Worm (Caenorhabditis elegans) whole organism, L4 larva: Measurements from ENCODE around the gene srh-74.
A peak's percentile ranks its signal among the peaks of the same experiment; 100 is the strongest.

ENCODE experiments used
- F10B5.3 ChIP-seq: sonication (generic microtip); optimal IDR thresholded peaks from 2 replicates; lab custom pipeline; 2016; ENCODE audit warnings: mild to moderate bottlenecking, missing genetic modification characterization, missing compliant biosample characterization
- F37D6.2 ChIP-seq: sonication (generic microtip); optimal IDR thresholded peaks from 2 replicates; lab custom pipeline; 2016; ENCODE audit warnings: mild to moderate bottlenecking, missing genetic modification characterization, missing compliant biosample characterization
- T26A8.4 ChIP-seq: fragments of 200-800 bp; sonication (Bioruptor generic); IDR thresholded peaks from 2 replicates; pipeline ENCODE4 v1.3.6; 2022; ENCODE audit warnings: missing genetic modification characterization, missing compliant biosample characterization
- Y48G9A.11 ChIP-seq: fragments of 200-800 bp; sonication (Bioruptor generic); IDR thresholded peaks from 2 replicates; pipeline ENCODE4 v1.3.6; 2022; ENCODE audit warnings: missing genetic modification reagents, missing genetic modification characterization, missing compliant biosample characterization
- aha-1 ChIP-seq: fragments of 150-350 bp; peaks from one replicate; lab custom pipeline; 2014; ENCODE audit warnings: missing biosample characterization, missing genetic modification characterization
- ctbp-1 ChIP-seq: fragments of 200-800 bp; sonication (Bioruptor generic); IDR thresholded peaks from 2 replicates; pipeline ENCODE4 v1.3.6; 2022; ENCODE audit warnings: missing genetic modification reagents, missing genetic modification characterization, missing compliant biosample characterization
- daf-8 ChIP-seq: fragments of 200-800 bp; sonication (Bioruptor generic); IDR thresholded peaks from 2 replicates; pipeline ENCODE4 v1.3.6; 2022; ENCODE audit warnings: missing genetic modification characterization, missing compliant biosample characterization
- dmd-8 ChIP-seq: fragments of 200-800 bp; sonication (Bioruptor generic); IDR thresholded peaks from 2 replicates; pipeline ENCODE4 v1.3.6; 2022; ENCODE audit warnings: missing genetic modification characterization, missing compliant biosample characterization
- dmd-9 ChIP-seq: fragments of 200-800 bp; sonication (Bioruptor generic); IDR thresholded peaks from 2 replicates; pipeline ENCODE4 v1.3.6; 2022; ENCODE audit warnings: missing genetic modification reagents, missing genetic modification characterization, missing compliant biosample characterization
- dpl-1 ChIP-seq: fragments of 150-350 bp; optimal IDR thresholded peaks from 2 replicates; lab custom pipeline; 2014; ENCODE audit warnings: missing biosample characterization, missing genetic modification reagents, missing genetic modification characterization
- dve-1 ChIP-seq: sonication (generic microtip); optimal IDR thresholded peaks from 2 replicates; lab custom pipeline; 2017; ENCODE audit warnings: antibody characterized with exemption, mild to moderate bottlenecking, missing genetic modification characterization, missing compliant biosample characterization; ENCODE audit not compliant: insufficient read depth
- egl-27 ChIP-seq: sonication (generic microtip); optimal IDR thresholded peaks from 3 replicates; lab custom pipeline; 2017; ENCODE audit warnings: missing biosample characterization, missing genetic modification reagents, missing genetic modification characterization
- egl-43 ChIP-seq: fragments of 200-800 bp; sonication (Bioruptor generic); IDR thresholded peaks from 2 replicates; pipeline ENCODE4 v1.3.6; 2022; ENCODE audit warnings: missing genetic modification reagents, missing genetic modification characterization, missing compliant biosample characterization
- fkh-10 ChIP-seq: fragments of 150-350 bp; optimal IDR thresholded peaks from 2 replicates; lab custom pipeline; 2014; ENCODE audit warnings: missing biosample characterization, missing genetic modification reagents, missing genetic modification characterization
- hif-1 ChIP-seq, 2 experiments: sonication (generic microtip); optimal IDR thresholded peaks; 2 replicates each; lab custom pipeline; 2016 to 2017; ENCODE audit warnings: missing compliant biosample characterization in 2 of 2, missing genetic modification characterization in 2 of 2, missing genetic modification reagents in 2 of 2, missing genotype in 2 of 2, mild to moderate bottlenecking in 1 of 2
- hlh-11 ChIP-seq: fragments of 200-800 bp; sonication (Bioruptor generic); optimal IDR thresholded peaks from 2 replicates; lab custom pipeline; 2018; ENCODE audit warnings: mild to moderate bottlenecking, missing genetic modification characterization, missing compliant biosample characterization
- hlh-30 ChIP-seq: sonication (generic microtip); optimal IDR thresholded peaks from 2 replicates; lab custom pipeline; 2017; ENCODE audit warnings: antibody characterized with exemption, mild to moderate bottlenecking, missing genetic modification characterization, missing compliant biosample characterization; ENCODE audit not compliant: insufficient read depth
- lin-38 ChIP-seq: fragments of 200-800 bp; sonication (Bioruptor generic); IDR thresholded peaks from 2 replicates; pipeline ENCODE4 v1.3.6; 2022; ENCODE audit warnings: missing genetic modification reagents, missing genetic modification characterization, missing compliant biosample characterization
- lsy-2 ChIP-seq, 2 experiments: fragments of 150-350 bp in 1 of 2; sonication (generic microtip) in 1 of 2; optimal IDR thresholded peaks; 2 replicates each; lab custom pipeline; 2014 to 2017; ENCODE audit warnings: missing biosample characterization in 2 of 2, missing genetic modification characterization in 2 of 2
- madf-5 ChIP-seq, 2 experiments: fragments of 200-800 bp; sonication (Bioruptor generic); IDR thresholded peaks; 2 replicates each; pipeline ENCODE4 v1.3.6; 2022; ENCODE audit warnings: missing compliant biosample characterization in 2 of 2, missing genetic modification characterization in 2 of 2
- mdl-1 ChIP-seq, 2 experiments: fragments of 150-350 bp in 1 of 2; sonication (generic microtip) in 1 of 2; optimal IDR thresholded peaks; 2 replicates each; lab custom pipeline; 2014 to 2017; ENCODE audit warnings: missing biosample characterization in 2 of 2, missing genetic modification characterization in 2 of 2
- mep-1 ChIP-seq: fragments of 150-350 bp; sonication (generic microtip); optimal IDR thresholded peaks from 3 replicates; lab custom pipeline; 2014; ENCODE audit warnings: missing biosample characterization, missing genetic modification characterization
- mes-2 ChIP-seq: sonication (generic microtip); optimal IDR thresholded peaks from 2 replicates; lab custom pipeline; 2016; ENCODE audit warnings: missing genotype, mild to moderate bottlenecking, missing genetic modification characterization, missing compliant biosample characterization; ENCODE audit not compliant: poor library complexity, severe bottlenecking
- mxl-3 ChIP-seq: fragments of 200-800 bp; sonication (Bioruptor generic); optimal IDR thresholded peaks from 2 replicates; lab custom pipeline; 2018; ENCODE audit warnings: mild to moderate bottlenecking, missing genetic modification characterization, missing compliant biosample characterization
- nhr-10 ChIP-seq: fragments of 150-350 bp; optimal IDR thresholded peaks from 2 replicates; lab custom pipeline; 2014; ENCODE audit warnings: missing biosample characterization, missing genetic modification characterization
- nhr-11 ChIP-seq: fragments of 150-350 bp; optimal IDR thresholded peaks from 2 replicates; lab custom pipeline; 2014; ENCODE audit warnings: missing biosample characterization, missing genetic modification characterization
- nhr-111 ChIP-seq: fragments of 200-800 bp; sonication (Bioruptor generic); optimal IDR thresholded peaks from 2 replicates; lab custom pipeline; 2018; ENCODE audit warnings: mild to moderate bottlenecking, missing genetic modification characterization, missing compliant biosample characterization
- nhr-25 ChIP-seq: sonication (generic microtip); optimal IDR thresholded peaks from 2 replicates; lab custom pipeline; 2017; ENCODE audit warnings: missing genetic modification characterization, mild to moderate bottlenecking, missing compliant biosample characterization, antibody characterized with exemption, moderate library complexity, borderline replicate concordance; ENCODE audit not compliant: insufficient read depth
- nhr-76 ChIP-seq: fragments of 150-350 bp; optimal IDR thresholded peaks from 2 replicates; lab custom pipeline; 2014; ENCODE audit warnings: missing biosample characterization, missing genetic modification characterization
- pha-4 ChIP-seq, 2 experiments: fragments of 150-350 bp in 1 of 2; fragments of 200-800 bp in 1 of 2; sonication (Bioruptor generic) in 1 of 2; IDR thresholded peaks in 1 of 2; optimal IDR thresholded peaks in 1 of 2; 2 replicates each; pipeline versions ENCODE4 v1.3.6 to Lab custom; 2014 to 2022; ENCODE audit warnings: missing genetic modification characterization in 2 of 2, missing genetic modification reagents in 2 of 2, missing biosample characterization in 1 of 2, missing compliant biosample characterization in 1 of 2
- rbr-2 ChIP-seq: sonication (generic microtip); optimal IDR thresholded peaks from 2 replicates; lab custom pipeline; 2016; ENCODE audit warnings: missing genotype, missing genetic modification characterization, missing compliant biosample characterization
- set-16 ChIP-seq: fragments of 200-800 bp; sonication (Bioruptor generic); IDR thresholded peaks from 2 replicates; pipeline ENCODE4 v1.3.6; 2022; ENCODE audit warnings: missing genetic modification reagents, missing genetic modification characterization, missing compliant biosample characterization
- snpc-1.2 ChIP-seq: fragments of 200-800 bp; sonication (Bioruptor generic); IDR thresholded peaks from 2 replicates; pipeline ENCODE4 v1.3.6; 2022; ENCODE audit warnings: missing genetic modification reagents, missing genetic modification characterization, missing compliant biosample characterization
- tag-97 ChIP-seq: fragments of 200-800 bp; sonication (Bioruptor generic); IDR thresholded peaks from 2 replicates; pipeline ENCODE4 v1.3.6; 2022; ENCODE audit warnings: missing genetic modification characterization, missing compliant biosample characterization
- unc-130 ChIP-seq: sonication (generic microtip); optimal IDR thresholded peaks from 2 replicates; lab custom pipeline; 2016; ENCODE audit warnings: missing genetic modification reagents, missing genetic modification characterization, missing compliant biosample characterization
- unc-62 ChIP-seq, 3 experiments: fragments of 150-350 bp in 1 of 3; sonication (generic microtip); optimal IDR thresholded peaks in 2 of 3; peaks in 1 of 3; 1 replicate in 1 of 3; 2 replicates in 2 of 3; lab custom pipeline; 2014 to 2017; ENCODE audit warnings: missing biosample characterization in 3 of 3, missing genetic modification characterization in 3 of 3, missing genetic modification reagents in 3 of 3, missing genotype in 1 of 3
- zfp-3 ChIP-seq: fragments of 200-800 bp; sonication (Bioruptor generic); conservative IDR thresholded peaks from 2 replicates; pipeline ENCODE4 v1.3.6; 2022; ENCODE audit warnings: missing genetic modification reagents, missing genetic modification characterization, missing compliant biosample characterization
- ztf-11 ChIP-seq: fragments of 150-350 bp; optimal IDR thresholded peaks from 2 replicates; lab custom pipeline; 2014; ENCODE audit warnings: missing biosample characterization, missing genetic modification characterization

The srh-74 gene

DNA sequence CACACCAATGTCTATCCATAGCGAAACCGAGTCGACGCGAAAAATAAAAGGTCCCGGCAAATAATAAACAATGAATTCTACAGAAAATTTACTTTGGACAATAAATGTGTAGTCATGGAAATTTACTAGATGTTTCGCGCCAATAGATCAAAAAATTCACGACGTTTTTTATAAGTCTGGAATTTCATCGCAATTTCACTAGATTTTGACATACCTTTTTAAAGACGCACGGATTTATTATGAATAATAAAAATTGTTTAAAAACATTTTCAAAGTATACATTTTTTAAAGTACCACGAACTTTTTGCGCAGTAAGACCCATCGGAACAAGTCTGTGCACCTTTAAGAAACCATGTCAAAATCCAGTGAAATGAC lies 27.4 kb upstream of the srh-74 start:
- TF ChIP-seq F10B5.3 (peak; percentile 16), T26A8.4 (GFP tag; lab: Robert Waterston, UW) (0 out of 2 replicates have a peak, but pooled peaks have one; percentile 48), tag-97 (GFP tag; lab: Robert Waterston, UW) (0 out of 2 replicates have a peak, but pooled peaks have one; percentile 39), nhr-76 (tag; lab: Kevin White, UChicago) (no peak)

DNA sequence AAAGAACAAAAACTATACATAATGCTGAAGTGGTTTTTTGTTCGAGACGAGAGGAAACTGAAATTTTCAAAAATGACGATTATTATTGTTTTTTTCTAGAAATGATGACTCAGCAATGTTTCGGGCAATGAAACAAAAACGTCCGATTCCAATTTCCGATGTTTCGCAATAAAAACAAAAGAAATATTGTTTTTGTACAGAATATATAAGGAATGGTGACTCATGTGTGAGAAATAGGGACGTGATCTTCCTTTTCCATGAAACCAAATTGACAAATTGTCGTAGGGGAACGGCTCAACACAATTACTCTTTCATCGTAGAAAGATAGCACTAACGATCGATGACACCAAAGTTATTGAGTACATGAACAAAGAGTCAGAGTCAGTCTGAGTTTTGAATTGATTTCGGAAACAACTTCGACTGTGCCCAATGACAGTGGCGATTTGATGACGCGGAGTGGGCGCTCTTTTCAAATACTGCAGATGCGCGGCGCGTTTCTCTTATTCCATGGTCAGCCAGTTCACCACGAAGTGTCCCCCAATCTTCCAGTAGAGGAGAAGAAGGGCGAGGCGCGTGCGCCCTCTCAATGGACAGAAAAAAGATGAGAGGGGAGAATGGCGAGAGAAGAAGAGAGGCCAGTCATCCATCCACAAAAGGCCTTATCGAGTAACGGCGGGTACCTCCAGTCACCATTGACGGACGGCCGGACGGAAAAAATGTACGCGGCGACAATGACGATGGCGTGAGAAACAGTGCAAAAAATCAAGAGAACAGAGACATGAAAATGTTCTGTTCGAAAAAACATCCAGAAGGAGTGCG lies 26.8 kb upstream of the srh-74 start:
- TF ChIP-seq hlh-30 (tag; lab: Kevin White, UChicago) (peak; percentile 65), egl-43 (GFP tag; lab: Robert Waterston, UW) (peak; percentile 87), ctbp-1 (GFP tag; lab: Robert Waterston, UW) (peak; percentile 74), nhr-111 (GFP tag; lab: Kevin White, UChicago) (no peak), fkh-10 (GFP tag; lab: Kevin White, UChicago) (peak; percentile 34), zfp-3 (0 out of 2 replicates have a peak, but pooled peaks have one; percentile 41), madf-5 (GFP tag; IDR thresholded peaks at IDR 0.05; lab: Robert Waterston, UW) (no peak), lin-38 (GFP tag; lab: Robert Waterston, UW) (peak; percentile 42), dve-1 (peak; percentile 28), unc-130 (no peak), mes-2 (tag; lab: Kevin White, UChicago) (peak; percentile 39), dpl-1 (GFP tag; lab: Kevin White, UChicago) (peak; percentile 7), dmd-9 (GFP tag; lab: Robert Waterston, UW) (0 out of 2 replicates have a peak, but pooled peaks have one; percentile 9), F10B5.3 (peak; percentile 52), hif-1 (tag; optimal IDR thresholded peaks at IDR 0.05; lab: Kevin White, UChicago) (peak in 1 of 2 experiments; percentile 29), dmd-8 (GFP tag; lab: Robert Waterston, UW) (0 out of 2 replicates have a peak, but pooled peaks have one; percentile 44), unc-62 (GFP tag; optimal IDR thresholded peaks at IDR 0.05 in 1 of 2; lab: Kevin White, UChicago) (peak in 1 of 2 experiments; percentile 93), unc-62 (tag; optimal IDR thresholded peaks at IDR 0.05; lab: Kevin White, UChicago) (no peak), mep-1 (tag; lab: Kevin White, UChicago) (peak; percentile 27), Y48G9A.11 (GFP tag; lab: Robert Waterston, UW) (peak; percentile 54; the same call in 1 of the 2 replicates), aha-1 (peak; percentile 80), mdl-1 (tag; optimal IDR thresholded peaks at IDR 0.05; lab: Kevin White, UChicago) (peak in 1 of 2 experiments; percentile 81), nhr-25 (tag; lab: Kevin White, UChicago) (peak; percentile 18), ztf-11 (tag; lab: Kevin White, UChicago) (no peak), egl-27 (tag; lab: Kevin White, UChicago) (no peak), hlh-11 (tag; lab: Kevin White, UChicago) (peak; percentile 21), pha-4 (GFP tag; IDR thresholded peaks at IDR 0.05; lab: Robert Waterston, UW) (no peak; the same call in 1 of the 2 replicates), pha-4 (tag; optimal IDR thresholded peaks at IDR 0.05; lab: Kevin White, UChicago) (no peak), snpc-1.2 (GFP tag; lab: Robert Waterston, UW) (no peak), daf-8 (GFP tag; lab: Robert Waterston, UW) (no peak), nhr-10 (tag; lab: Kevin White, UChicago) (no peak), F37D6.2 (tag; lab: Kevin White, UChicago) (peak; percentile 4), set-16 (GFP tag; lab: Robert Waterston, UW) (peak; percentile 61), rbr-2 (tag; lab: Kevin White, UChicago) (peak; percentile 72), T26A8.4 (GFP tag; lab: Robert Waterston, UW) (0 out of 2 replicates have a peak, but pooled peaks have one; percentile 19), lsy-2 (tag; optimal IDR thresholded peaks at IDR 0.05; lab: Kevin White, UChicago) (peak in 1 of 2 experiments; percentile 27), nhr-11 (no peak), mxl-3 (GFP tag; lab: Kevin White, UChicago) (peak; percentile 67)
